Worm (Caenorhabditis elegans) whole organism, L4/young adult: ENCODE results near the gene npp-15.
"Not testable (repeated sequence)": the region's sequence is repeated elsewhere in the genome, so short reads cannot be mapped to it uniquely, and the experiment has no call there.

Experiments used
- W03F9.2 ChIP-seq: fragments of 150-350 bp; optimal IDR thresholded peaks from 2 replicates; lab custom pipeline; 2014; ENCODE audit warnings: missing biosample characterization, missing genetic modification characterization
- dao-5 ChIP-seq: sonication (generic microtip); optimal IDR thresholded peaks from 2 replicates; lab custom pipeline; 2016; ENCODE audit warnings: missing genotype, missing genetic modification characterization, moderate library complexity, missing compliant biosample characterization
- him-1 ChIP-seq: sonication (generic microtip); optimal IDR thresholded peaks from 2 replicates; lab custom pipeline; 2016; ENCODE audit warnings: missing genotype, missing genetic modification reagents, missing genetic modification characterization, missing compliant biosample characterization

Gene npp-15

DNA sequence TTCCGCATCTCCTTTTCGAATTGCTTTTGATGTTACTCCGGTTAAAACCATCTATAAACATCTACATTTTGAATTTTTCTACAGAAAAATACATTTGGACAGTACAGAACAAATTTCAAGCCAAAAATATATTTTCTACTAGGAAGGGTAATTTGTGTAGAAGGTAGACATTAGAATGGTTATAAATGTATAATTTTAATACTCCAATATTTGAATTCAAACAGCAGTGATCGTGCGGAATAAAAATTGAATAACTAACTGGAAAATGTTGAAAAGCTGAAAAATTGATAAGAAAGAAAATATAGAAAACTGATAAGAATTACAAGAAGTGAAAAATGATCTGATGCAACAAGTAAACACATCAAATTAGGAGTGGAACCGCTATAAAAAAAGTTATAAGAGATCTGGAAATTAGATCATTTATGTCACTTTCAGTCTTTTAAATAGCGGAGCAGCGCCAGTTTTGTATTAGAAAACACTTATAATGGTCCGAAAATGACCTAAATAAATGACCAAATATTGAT, 18.2 kb downstream of the npp-15 start, which contains the start of gene gsto-1:
TSS of gene gsto-1 (minus strand) at position 51 of the 524 bp plus-strand sequence.
- TF ChIP-seq W03F9.2 (no peak), him-1 (tag; lab: Kevin White, UChicago) (no peak), dao-5 (tag; lab: Kevin White, UChicago) (no peak)

DNA sequence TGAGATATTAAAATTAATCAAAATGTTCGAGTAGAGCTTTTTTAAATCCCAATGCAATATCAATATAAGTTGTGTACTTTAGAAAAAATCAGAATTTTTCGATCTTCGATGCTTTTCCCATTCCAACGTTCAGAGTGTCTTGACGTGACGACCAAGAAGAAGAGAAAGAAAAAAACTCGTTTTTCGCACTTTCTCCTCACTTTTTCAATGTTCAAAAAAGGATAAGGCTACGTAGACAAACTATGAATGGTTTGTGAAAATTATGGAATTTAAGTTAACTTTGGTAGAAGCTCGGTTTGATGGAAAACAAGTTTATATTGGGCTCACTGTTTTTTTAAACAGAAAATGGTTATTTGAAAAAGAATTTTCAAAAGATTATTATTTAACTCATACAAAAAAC, 18.8 kb downstream of the npp-15 start:
- TF ChIP-seq him-1 (tag; lab: Kevin White, UChicago) (no peak), dao-5 (tag; lab: Kevin White, UChicago) (no peak), W03F9.2 (no peak)

DNA sequence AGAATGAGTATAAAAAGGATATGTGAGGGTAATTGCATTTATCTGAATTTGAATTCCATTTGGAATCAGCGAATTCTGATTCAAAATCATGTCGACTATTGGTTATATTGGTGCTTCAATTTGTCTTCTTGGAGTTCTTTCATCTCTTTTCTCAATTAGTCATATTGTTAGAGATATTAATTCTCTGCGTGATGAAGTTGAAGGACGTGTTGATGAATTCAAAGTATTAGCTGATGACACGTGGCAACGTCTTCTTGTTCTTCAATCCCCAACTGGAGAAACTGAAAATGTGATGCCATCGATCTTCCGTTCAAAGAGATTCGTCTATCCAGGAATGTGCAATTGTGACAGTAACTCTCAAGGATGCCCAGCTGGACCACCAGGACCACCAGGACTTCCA, 20.0 kb downstream of the npp-15 start, which contains the start of gene col-90:
TSS of gene col-90 (plus strand) at position 37 of the 400 bp plus-strand sequence.
- no peak for TF ChIP-seq dao-5 (tag; lab: Kevin White, UChicago)
- no peak for TF ChIP-seq him-1 (tag; lab: Kevin White, UChicago)
- TF ChIP-seq W03F9.2: no peak

DNA sequence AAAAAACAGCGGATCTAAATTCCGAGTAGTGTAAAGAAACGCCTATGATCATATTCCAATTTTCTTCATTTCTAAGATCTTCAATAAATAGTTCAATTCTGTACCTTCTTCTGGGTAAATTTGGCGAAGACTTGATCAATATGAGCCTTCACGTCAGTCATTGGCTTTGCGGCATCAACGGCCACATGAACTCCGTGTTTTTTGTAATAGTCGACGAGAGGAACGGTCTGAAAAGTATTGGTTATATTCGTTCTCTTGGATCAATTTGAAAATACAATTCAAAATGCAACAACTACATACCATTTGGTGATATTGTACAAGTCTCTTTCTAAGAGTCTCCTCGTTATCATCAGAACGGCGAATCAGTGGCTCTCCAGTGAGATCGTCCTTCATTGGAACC, 21.6 kb downstream of the npp-15 start:
- TF ChIP-seq W03F9.2 (no peak), him-1 (tag; lab: Kevin White, UChicago) (no peak), dao-5 (tag; lab: Kevin White, UChicago) (no peak)

DNA sequence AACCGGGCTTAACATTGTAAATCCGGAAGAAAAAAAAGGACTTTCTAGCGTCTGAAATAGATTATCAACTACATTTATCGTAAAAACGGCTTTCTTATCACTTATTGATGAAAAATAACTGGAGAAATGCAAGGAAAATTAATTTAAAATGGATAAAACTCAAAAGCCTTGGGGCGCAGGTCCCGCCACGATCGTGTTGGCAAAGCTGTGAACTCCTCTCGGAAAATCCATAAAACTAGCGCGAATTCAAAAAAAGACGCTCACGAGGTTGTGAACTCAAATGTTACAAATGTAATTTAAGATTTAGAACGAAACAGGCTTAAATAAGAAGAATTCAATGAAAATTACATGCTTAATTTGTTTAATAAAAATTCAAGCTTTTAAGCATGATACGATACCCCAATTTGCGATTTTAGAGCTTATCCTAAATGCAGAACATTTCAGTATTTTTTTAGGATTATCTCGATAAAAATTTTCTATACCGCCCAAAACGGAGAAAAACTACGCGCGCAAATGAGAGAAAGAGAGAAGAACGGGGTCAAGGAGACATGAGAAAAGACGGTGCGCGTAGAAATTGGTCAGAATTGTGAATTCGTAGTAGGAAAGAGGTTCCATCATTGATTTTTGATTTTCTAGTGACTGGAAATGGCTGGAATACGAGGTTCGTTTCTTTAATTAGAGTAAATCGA, 23.4 kb downstream of the npp-15 start, which contains the start of gene C29E4.15:
TSS of gene C29E4.15 (plus strand) at position 547 of the 689 bp plus-strand sequence.
- TF ChIP-seq dao-5 (tag; lab: Kevin White, UChicago): no peak
- TF ChIP-seq W03F9.2: no peak
- TF ChIP-seq him-1 (tag; lab: Kevin White, UChicago): no peak

DNA sequence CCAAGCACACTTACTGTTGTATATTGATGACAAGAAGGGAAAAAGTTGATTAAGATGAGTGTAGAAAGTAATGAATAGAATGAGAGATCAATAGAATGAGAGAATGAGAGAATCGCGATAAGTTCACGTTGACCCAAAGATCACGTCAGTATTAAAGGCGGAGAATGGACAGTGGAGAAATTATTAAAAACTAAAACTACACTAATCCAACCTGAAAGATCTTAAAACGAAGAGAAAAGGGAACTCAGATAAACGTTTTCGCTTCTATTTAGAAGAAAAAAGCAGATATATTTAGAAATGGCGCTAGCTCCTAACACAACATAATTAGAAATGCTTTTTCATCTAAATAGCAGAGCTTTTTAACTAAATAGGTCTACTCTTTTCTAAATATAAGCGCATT, 24.4 kb downstream of the npp-15 start, which contains the start of gene let-754:
TSS of gene let-754 (minus strand) at position 101 of the 400 bp plus-strand sequence.
- TF ChIP-seq W03F9.2 (no peak), dao-5 (tag; lab: Kevin White, UChicago) (no peak), him-1 (tag; lab: Kevin White, UChicago) (no peak)

DNA sequence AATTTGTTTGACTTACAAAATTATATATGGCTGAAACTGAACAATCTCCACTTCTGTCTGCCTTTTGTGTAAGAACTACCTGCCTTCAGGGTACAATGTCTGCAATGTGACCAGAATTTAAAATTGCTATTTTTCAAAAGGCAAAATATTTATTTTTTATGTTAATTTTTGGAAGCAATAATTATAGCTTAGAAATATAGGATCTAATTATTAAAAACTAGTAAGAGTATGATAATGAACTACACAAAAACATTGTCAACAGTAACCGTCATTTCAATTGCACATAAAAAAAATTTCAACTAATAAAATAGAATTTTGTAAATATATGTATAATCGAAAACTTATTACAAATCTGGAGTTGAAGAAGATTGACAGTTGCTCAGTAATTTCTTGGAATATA, 28.1 kb downstream of the npp-15 start, which contains the start of gene C29E4.9:
TSS of gene C29E4.9 (minus strand) at position 101 of the 400 bp plus-strand sequence.
- TF ChIP-seq him-1 (tag; lab: Kevin White, UChicago) (no peak), W03F9.2 (no peak), dao-5 (tag; lab: Kevin White, UChicago) (no peak)

DNA sequence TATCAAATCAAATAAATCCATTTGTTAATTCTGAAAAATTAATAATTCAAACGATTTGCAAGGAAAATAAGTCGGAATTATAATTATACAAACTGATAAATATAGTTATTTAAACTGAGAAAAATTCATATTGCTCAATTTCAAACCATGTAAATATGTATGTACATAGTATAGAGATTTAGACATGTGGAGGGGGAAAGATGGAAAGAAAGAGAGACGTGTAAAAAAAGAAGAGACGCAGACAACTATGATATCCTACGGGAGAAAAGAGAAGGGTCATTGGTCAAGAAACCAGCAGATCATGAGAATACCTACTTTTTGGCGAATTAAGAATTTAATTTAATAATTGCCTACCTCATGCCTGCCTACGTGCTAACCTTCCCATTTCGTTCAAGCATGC, 29.2 kb downstream of the npp-15 start, which contains the start of gene C29E4.11:
TSS of gene C29E4.11 (minus strand) at position 30 of the 400 bp plus-strand sequence.
- no peak for TF ChIP-seq him-1 (tag; lab: Kevin White, UChicago)
- TF ChIP-seq dao-5 (tag; lab: Kevin White, UChicago): no peak
- no peak for TF ChIP-seq W03F9.2

DNA sequence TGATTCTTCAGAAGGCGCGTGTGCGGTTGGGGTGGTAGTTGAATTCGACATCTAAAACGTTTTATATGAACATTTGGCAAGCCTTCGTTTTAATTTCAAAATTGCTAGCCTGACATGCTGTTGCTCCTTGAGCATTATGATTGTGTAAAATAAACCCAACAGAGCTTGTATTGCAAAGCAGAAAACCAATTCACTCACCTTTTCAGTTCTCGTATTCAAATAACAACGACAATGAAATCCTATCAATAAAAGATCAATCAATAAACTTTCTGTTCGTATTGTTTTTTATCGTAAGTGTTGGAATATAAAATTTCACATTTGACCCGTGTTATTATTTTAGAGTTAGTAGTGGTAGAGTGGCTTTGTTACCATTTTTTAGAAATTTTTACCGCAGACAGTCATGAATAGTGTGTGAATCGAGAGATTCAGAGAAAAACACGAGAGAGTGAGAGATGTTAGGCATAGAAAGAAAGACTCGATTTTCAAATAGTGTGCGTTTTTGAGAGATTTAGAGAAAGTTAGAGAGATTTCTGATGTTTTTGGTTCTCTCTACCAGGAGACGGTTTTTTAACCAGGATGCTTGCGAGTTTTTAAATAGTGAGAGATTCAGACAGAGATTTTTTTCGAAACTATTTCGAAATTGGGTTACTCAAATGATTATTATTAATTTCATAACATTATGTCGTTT, 30.2 kb downstream of the npp-15 start, which contains the start of gene F54H12.10:
TSS of gene F54H12.10 (minus strand) at position 51 of the 688 bp plus-strand sequence.
- not testable (repeated sequence) for TF ChIP-seq him-1 (tag; lab: Kevin White, UChicago); W03F9.2; dao-5 (tag; lab: Kevin White, UChicago)

DNA sequence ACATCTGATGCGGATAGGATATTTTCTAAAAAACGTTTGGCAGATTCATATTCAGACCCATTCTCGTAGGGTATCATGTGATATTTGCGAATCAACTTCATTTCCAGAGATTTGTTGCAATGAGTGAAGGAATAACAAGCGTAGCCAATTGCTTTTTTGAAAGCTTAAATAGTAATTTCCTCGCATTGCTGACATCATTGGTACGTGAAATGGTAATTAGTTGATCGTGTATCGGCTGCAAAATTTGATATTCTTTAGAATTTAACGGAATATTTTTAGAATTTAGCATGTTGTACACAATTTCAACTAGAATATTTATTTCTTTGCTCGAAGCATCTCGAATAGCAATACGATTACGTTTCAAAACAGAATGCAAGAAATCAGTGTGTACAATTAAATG, 33.8 kb downstream of the npp-15 start, which contains the start of gene F54H12.4:
TSS of gene F54H12.4 (minus strand) at position 101 of the 400 bp plus-strand sequence.
- not testable (repeated sequence) for TF ChIP-seq him-1 (tag; lab: Kevin White, UChicago); dao-5 (tag; lab: Kevin White, UChicago); W03F9.2

DNA sequence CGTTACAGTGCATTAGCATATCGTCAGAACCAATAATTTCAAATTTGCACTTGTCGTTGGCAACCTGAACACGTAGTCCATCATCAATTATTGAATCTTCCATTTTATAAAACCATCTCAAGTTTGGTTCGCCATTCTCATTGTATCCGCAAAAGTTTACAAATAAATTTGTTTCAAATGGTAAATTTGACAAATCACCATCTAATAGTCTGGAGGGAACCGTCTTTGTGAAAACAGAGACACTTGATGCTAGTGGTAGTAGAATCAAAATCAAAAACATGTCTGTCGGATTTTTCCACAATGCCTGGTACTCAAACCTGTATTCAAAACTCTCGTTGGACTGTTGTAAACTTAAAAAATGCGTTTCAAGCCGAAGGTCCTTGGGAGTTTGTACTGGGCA, 35.4 kb downstream of the npp-15 start, which contains the start of gene F54H12.2:
TSS of gene F54H12.2 (plus strand) at position 301 of the 400 bp plus-strand sequence.
- TF ChIP-seq him-1 (tag; lab: Kevin White, UChicago); W03F9.2; dao-5 (tag; lab: Kevin White, UChicago): not testable (repeated sequence)

DNA sequence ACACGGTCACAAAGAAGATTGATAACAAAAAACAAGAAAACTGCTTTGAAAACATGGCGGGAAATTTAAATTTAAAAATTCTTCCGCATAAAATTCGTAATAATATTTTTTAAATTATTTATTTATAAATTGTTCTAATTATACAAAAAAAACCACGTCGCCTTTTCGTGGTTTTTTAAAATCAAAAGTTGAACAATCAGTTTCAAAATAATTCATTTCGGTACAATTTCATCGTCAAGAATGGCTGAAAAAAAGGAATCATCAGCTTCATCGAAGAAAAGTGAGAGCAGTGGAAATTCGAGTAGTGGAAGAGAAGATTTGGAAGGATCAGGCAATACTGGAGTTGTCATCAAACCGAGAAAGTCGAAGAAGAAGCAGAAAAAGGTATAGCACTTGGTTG, 40.3 kb downstream of the npp-15 start, which contains the start of the genes F54H12.8 and F54H12.7:
TSS of gene F54H12.8 (minus strand) at position 101 of the 400 bp plus-strand sequence.
TSS of gene F54H12.7 (plus strand) at position 229 of the 400 bp plus-strand sequence.
- TF ChIP-seq W03F9.2 (no peak), him-1 (tag; lab: Kevin White, UChicago) (no peak), dao-5 (tag; lab: Kevin White, UChicago) (no peak)

DNA sequence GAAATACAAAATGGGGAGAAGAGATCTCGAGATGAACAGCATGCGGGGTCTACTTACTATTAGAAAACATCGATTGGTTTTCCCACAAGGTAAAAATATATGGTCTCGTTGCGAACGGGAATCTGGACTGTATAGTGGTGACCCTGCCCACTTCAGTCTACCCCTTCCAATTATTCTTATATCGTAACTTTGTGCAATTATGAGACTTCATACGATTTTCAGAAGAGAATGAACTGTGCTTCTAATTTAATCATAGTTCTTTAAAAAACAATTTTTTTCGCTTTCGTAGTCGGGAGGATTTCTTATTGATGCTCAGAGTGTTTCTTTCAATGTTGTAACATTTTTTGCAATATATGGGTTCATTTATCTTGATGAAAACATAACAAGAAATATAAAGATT, 43.2 kb downstream of the npp-15 start, which contains the start of gene F54H12.5:
TSS of gene F54H12.5 (minus strand) at position 101 of the 400 bp plus-strand sequence.
- TF ChIP-seq him-1 (tag; lab: Kevin White, UChicago) (no peak), dao-5 (tag; lab: Kevin White, UChicago) (no peak)
